Fruit fly (Drosophila melanogaster) whole organism, wandering third instar larva: ENCODE results near the gene Cp7Fc.

Experiments
- Abd-B ChIP-seq: fragments of >200 bp; optimal IDR thresholded peaks from 2 replicates; lab custom pipeline; 2017; ENCODE audit warnings: missing biosample characterization, missing genetic modification characterization
- CG32264 ChIP-seq: fragments of 200-800 bp; sonication (Bioruptor generic); optimal IDR thresholded peaks from 2 replicates; lab custom pipeline; 2016; ENCODE audit warnings: missing biosample characterization, missing genetic modification characterization
- CG9705 ChIP-seq: fragments of 200-800 bp; sonication (Bioruptor generic); optimal IDR thresholded peaks from 2 replicates; lab custom pipeline; 2018; ENCODE audit warnings: missing biosample characterization, mild to moderate bottlenecking, missing genetic modification characterization
- CrebA ChIP-seq: fragments of 200-800 bp; sonication (Bioruptor generic); optimal IDR thresholded peaks from 2 replicates; lab custom pipeline; 2016; ENCODE audit warnings: missing biosample characterization, mild to moderate bottlenecking, missing genetic modification characterization, borderline replicate concordance
- Dfd ChIP-seq: fragments of >200 bp; optimal IDR thresholded peaks from 2 replicates; lab custom pipeline; 2017; ENCODE audit warnings: missing biosample characterization, missing genetic modification characterization
- Dif ChIP-seq: fragments of 200-275, 200-300 bp; sonication (Bioruptor generic); optimal IDR thresholded peaks from 2 replicates; lab custom pipeline; 2018; ENCODE audit warnings: missing biosample characterization, missing genetic modification characterization; ENCODE audit not compliant: partially characterized antibody
- GATAd ChIP-seq: sonication (Bioruptor generic); optimal IDR thresholded peaks from 2 replicates; lab custom pipeline; 2016; ENCODE audit warnings: missing biosample characterization, missing genetic modification characterization
- HLH106 ChIP-seq: fragments of 200-800 bp; optimal IDR thresholded peaks from 3 replicates; lab custom pipeline; 2019; ENCODE audit warnings: missing biosample characterization, mild to moderate bottlenecking, missing genetic modification characterization, moderate library complexity
- Hnf4 ChIP-seq: fragments of 200-800 bp; sonication (Bioruptor generic); optimal IDR thresholded peaks from 2 replicates; lab custom pipeline; 2016; ENCODE audit warnings: missing biosample characterization, mild to moderate bottlenecking, missing genetic modification characterization
- Hr78 ChIP-seq: fragments of >200 bp; optimal IDR thresholded peaks from 2 replicates; lab custom pipeline; 2017; ENCODE audit warnings: missing biosample characterization, missing genetic modification characterization
- Hr83 ChIP-seq: fragments of 200-300 bp; sonication (Bioruptor generic); optimal IDR thresholded peaks from 2 replicates; lab custom pipeline; 2016; ENCODE audit warnings: missing biosample characterization, mild to moderate bottlenecking, missing genetic modification characterization, moderate library complexity; ENCODE audit not compliant: poor library complexity, severe bottlenecking
- Jra ChIP-seq: sonication (Bioruptor generic); optimal IDR thresholded peaks from 2 replicates; lab custom pipeline; 2016; ENCODE audit warnings: missing biosample characterization, missing genetic modification characterization
- Mio ChIP-seq: sonication (Bioruptor generic); optimal IDR thresholded peaks from 2 replicates; lab custom pipeline; 2016; ENCODE audit warnings: missing biosample characterization, missing genetic modification characterization
- Myc ChIP-seq: fragments of >200 bp; optimal IDR thresholded peaks from 2 replicates; lab custom pipeline; 2017
- N ChIP-seq: fragments of >200 bp; optimal IDR thresholded peaks from 2 replicates; lab custom pipeline; 2018; ENCODE audit warnings: missing biosample characterization, missing external identifiers, missing genetic modification characterization
- OdsH ChIP-seq: fragments of 200-800 bp; sonication (Bioruptor generic); optimal IDR thresholded peaks from 2 replicates; lab custom pipeline; 2016; ENCODE audit warnings: missing biosample characterization, mild to moderate bottlenecking, missing genetic modification characterization
- Rel ChIP-seq, 2 experiments: fragments of 200-800 bp; sonication (Bioruptor generic) in 1 of 2; optimal IDR thresholded peaks; 2 replicates in 1 of 2; 3 replicates in 1 of 2; lab custom pipeline; 2016 to 2019; ENCODE audit warnings: mild to moderate bottlenecking in 2 of 2, missing biosample characterization in 2 of 2, missing genetic modification characterization in 2 of 2, moderate library complexity in 1 of 2
- Sp1 ChIP-seq: fragments of 200-800 bp; sonication (Bioruptor generic); optimal IDR thresholded peaks from 3 replicates; lab custom pipeline; 2019; ENCODE audit warnings: missing biosample characterization, mild to moderate bottlenecking, missing genetic modification characterization, moderate library complexity
- Vsx2 ChIP-seq: fragments of 200-300, 225-300 bp; sonication (Bioruptor generic); optimal IDR thresholded peaks from 2 replicates; lab custom pipeline; 2018; ENCODE audit warnings: missing biosample characterization, missing genetic modification characterization; ENCODE audit not compliant: partially characterized antibody
- br ChIP-seq: fragments of 200-800 bp; sonication (Bioruptor generic); optimal IDR thresholded peaks from 2 replicates; lab custom pipeline; 2016; ENCODE audit warnings: missing biosample characterization, missing genetic modification characterization
- brk ChIP-seq: fragments of 200-800 bp; sonication (Bioruptor generic); optimal IDR thresholded peaks from 2 replicates; lab custom pipeline; 2016; ENCODE audit warnings: missing biosample characterization, mild to moderate bottlenecking, missing genetic modification characterization
- dl ChIP-seq, 2 experiments: fragments of 175-275, 200-275 bp in 1 of 2; fragments of 200-275 bp in 1 of 2; sonication (Bioruptor generic); optimal IDR thresholded peaks; lab custom pipeline; 2018; ENCODE audit warnings: mild to moderate bottlenecking in 2 of 2, missing biosample characterization in 2 of 2, missing genetic modification characterization in 2 of 2, moderate library complexity in 2 of 2; ENCODE audit not compliant: partially characterized antibody in 2 of 2, insufficient read depth in 1 of 2
- dmrt93B ChIP-seq: fragments of 200-800 bp; sonication (Bioruptor generic); optimal IDR thresholded peaks from 2 replicates; lab custom pipeline; 2018; ENCODE audit warnings: missing biosample characterization, mild to moderate bottlenecking, missing genetic modification characterization
- dsf ChIP-seq: sonication (Bioruptor generic); optimal IDR thresholded peaks from 2 replicates; lab custom pipeline; 2016; ENCODE audit warnings: missing biosample characterization, missing genetic modification characterization, borderline replicate concordance
- ey ChIP-seq: fragments of 200-800 bp; sonication (Bioruptor generic); optimal IDR thresholded peaks from 2 replicates; lab custom pipeline; 2016; ENCODE audit warnings: missing biosample characterization, missing genetic modification characterization
- foxo ChIP-seq, 2 experiments: fragments of 200-800 bp; sonication (Bioruptor generic); optimal IDR thresholded peaks; 2 replicates in 1 of 2; 3 replicates in 1 of 2; lab custom pipeline; 2016 to 2017; ENCODE audit warnings: missing biosample characterization in 2 of 2, missing genetic modification characterization in 2 of 2
- fru ChIP-seq: fragments of 200-800 bp; sonication (Bioruptor generic); optimal IDR thresholded peaks from 3 replicates; lab custom pipeline; 2016; ENCODE audit warnings: missing biosample characterization, mild to moderate bottlenecking, missing genetic modification characterization
- h ChIP-seq: fragments of 200-800 bp; sonication (Bioruptor generic); optimal IDR thresholded peaks from 3 replicates; lab custom pipeline; 2016; ENCODE audit warnings: missing biosample characterization, mild to moderate bottlenecking, missing genetic modification characterization
- jim ChIP-seq: fragments of 175-275, 200-325 bp; sonication (Bioruptor generic); optimal IDR thresholded peaks from 2 replicates; lab custom pipeline; 2016; ENCODE audit warnings: missing biosample characterization, mild to moderate bottlenecking, missing genetic modification characterization
- lola ChIP-seq: fragments of >200 bp; optimal IDR thresholded peaks from 2 replicates; lab custom pipeline; 2017; ENCODE audit warnings: missing biosample characterization, missing genetic modification characterization
- pan ChIP-seq: fragments of >200 bp; optimal IDR thresholded peaks from 2 replicates; lab custom pipeline; 2017
- psq ChIP-seq: fragments of 200-800 bp; sonication (Bioruptor generic); optimal IDR thresholded peaks from 3 replicates; lab custom pipeline; 2017; ENCODE audit warnings: missing biosample characterization, mild to moderate bottlenecking, missing genetic modification characterization, moderate library complexity
- rgr ChIP-seq: fragments of 200-800 bp; sonication (Bioruptor generic); optimal IDR thresholded peaks from 3 replicates; lab custom pipeline; 2016; ENCODE audit warnings: missing biosample characterization, mild to moderate bottlenecking, missing genetic modification characterization
- sage ChIP-seq: fragments of 200-800 bp; sonication (Bioruptor generic); optimal IDR thresholded peaks from 2 replicates; lab custom pipeline; 2016; ENCODE audit warnings: missing biosample characterization, mild to moderate bottlenecking, missing genetic modification characterization
- sv ChIP-seq: fragments of 200-800 bp; sonication (Bioruptor generic); optimal IDR thresholded peaks from 3 replicates; lab custom pipeline; 2016; ENCODE audit warnings: missing biosample characterization, missing genetic modification characterization
- tai ChIP-seq: sonication (Bioruptor generic); optimal IDR thresholded peaks from 2 replicates; lab custom pipeline; 2016; ENCODE audit warnings: missing biosample characterization, missing genetic modification characterization
- usp ChIP-seq: fragments of >200 bp; optimal IDR thresholded peaks from 2 replicates; lab custom pipeline; 2017; ENCODE audit warnings: missing biosample characterization, missing genetic modification characterization
- woc ChIP-seq: sonication (Bioruptor generic); optimal IDR thresholded peaks from 2 replicates; lab custom pipeline; 2016; ENCODE audit warnings: missing biosample characterization, mild to moderate bottlenecking, missing genetic modification characterization

Cp7Fc gene

DNA sequence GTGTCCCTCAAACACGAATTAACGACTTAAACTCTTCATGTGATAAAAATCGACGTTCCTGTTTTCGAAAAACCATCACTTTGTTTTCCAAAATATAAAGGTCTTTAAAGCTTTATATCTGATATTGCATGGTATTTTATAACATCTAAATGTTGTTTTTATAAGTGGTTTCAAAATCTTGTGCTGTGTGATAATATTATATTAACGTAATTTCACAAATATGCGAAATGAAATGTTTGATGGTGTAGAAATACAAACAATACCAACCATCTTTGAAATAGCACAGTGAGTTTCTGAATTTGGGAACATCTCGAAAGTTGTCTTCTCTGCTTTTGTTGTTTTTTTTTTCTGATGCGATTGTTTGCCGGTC is 14.0 kb downstream of the Cp7Fc start:
- TF ChIP-seq ey (GFP tag; lab: Kevin White, UChicago): peak; percentile 25
- no peak for TF ChIP-seq Jra (GFP tag; lab: Kevin White, UChicago)
- TF ChIP-seq GATAd (GFP tag; lab: Kevin White, UChicago): no peak
- peak; percentile 39 for TF ChIP-seq Sp1 (GFP tag; lab: Kevin White, UChicago)
- peak; percentile 65 for TF ChIP-seq HLH106 (tag; lab: Kevin White, UChicago)
- peak; percentile 16 for TF ChIP-seq rgr (GFP tag; lab: Kevin White, UChicago)
- TF ChIP-seq dsf (GFP tag; lab: Kevin White, UChicago): no peak
- no peak for TF ChIP-seq tai (GFP tag; lab: Kevin White, UChicago)
- peak; percentile 40 for TF ChIP-seq woc (GFP tag; lab: Kevin White, UChicago)
- peak in 1 of 2 experiments; percentile 16 for TF ChIP-seq foxo (GFP tag; optimal IDR thresholded peaks at IDR 0.05; lab: Kevin White, UChicago)
- peak; percentile 17 for TF ChIP-seq h
- TF ChIP-seq CG32264: no peak
- no peak for TF ChIP-seq Vsx2
- peak; percentile 39 for TF ChIP-seq fru (GFP tag; lab: Kevin White, UChicago)
- TF ChIP-seq usp (GFP tag; lab: Kevin White, UChicago): no peak
- TF ChIP-seq dmrt93B (GFP tag; lab: Kevin White, UChicago): peak; percentile 29

DNA sequence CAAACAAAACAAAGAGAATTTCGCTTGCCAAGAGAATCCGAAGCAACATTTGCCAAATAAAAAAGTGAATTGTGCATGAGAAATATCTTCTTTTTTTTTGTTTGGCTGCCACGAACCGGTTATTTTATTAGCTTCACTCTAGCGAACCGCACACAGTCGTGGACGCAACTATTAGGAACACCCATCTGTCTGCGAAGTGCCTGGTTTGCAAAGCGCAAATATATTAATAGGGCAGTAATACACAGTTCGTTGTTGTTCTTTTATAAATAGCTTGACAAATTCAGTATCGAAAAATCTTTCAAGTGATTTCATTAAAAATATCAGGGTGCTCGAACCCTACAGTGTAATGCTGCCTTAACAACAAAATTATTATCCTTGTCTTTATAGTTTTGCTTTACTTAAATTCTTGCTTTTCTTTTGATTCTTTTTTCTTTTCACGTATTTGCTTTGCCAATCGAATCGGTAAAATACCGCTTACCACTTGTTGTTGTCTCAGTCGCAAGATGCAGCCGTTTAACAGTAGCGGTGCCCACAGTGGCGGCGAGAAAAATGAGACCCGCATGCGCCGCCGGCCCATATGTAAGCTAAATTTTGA is 14.6 kb downstream of the Cp7Fc start:
- TF ChIP-seq usp (GFP tag; lab: Kevin White, UChicago): no peak
- TF ChIP-seq pan: no peak
- no peak for TF ChIP-seq CG32264
- TF ChIP-seq sv (GFP tag; lab: Kevin White, UChicago): no peak
- no peak for TF ChIP-seq GATAd (GFP tag; lab: Kevin White, UChicago)
- no peak for TF ChIP-seq dmrt93B (GFP tag; lab: Kevin White, UChicago)
- no peak for TF ChIP-seq CG9705 (GFP tag; lab: Kevin White, UChicago)
- TF ChIP-seq Vsx2: peak; percentile 89
- TF ChIP-seq Jra (GFP tag; lab: Kevin White, UChicago): peak; percentile 4
- no peak for TF ChIP-seq jim (GFP tag; lab: Kevin White, UChicago)
- no peak for TF ChIP-seq Rel (GFP tag; optimal IDR thresholded peaks at IDR 0.05; lab: Kevin White, UChicago)
- no peak for TF ChIP-seq Rel (tag; optimal IDR thresholded peaks at IDR 0.05; lab: Kevin White, UChicago)
- TF ChIP-seq woc (GFP tag; lab: Kevin White, UChicago): peak; percentile 23
- peak; percentile 47 for TF ChIP-seq psq (GFP tag; lab: Kevin White, UChicago)
- no peak for TF ChIP-seq Hr78 (GFP tag; lab: Kevin White, UChicago)
- TF ChIP-seq Abd-B (GFP tag; lab: Kevin White, UChicago): no peak
- peak; percentile 8 for TF ChIP-seq OdsH (GFP tag; lab: Kevin White, UChicago)
- TF ChIP-seq CrebA (GFP tag; lab: Kevin White, UChicago): no peak
- TF ChIP-seq tai (GFP tag; lab: Kevin White, UChicago): no peak
- TF ChIP-seq dl (GFP tag; optimal IDR thresholded peaks at IDR 0.05; lab: Kevin White, UChicago; ENCODE audit: insufficient read depth in 1 of 2, partially characterized antibody in 2 of 2): no peak
- TF ChIP-seq sage (GFP tag; lab: Kevin White, UChicago): no peak
- peak; percentile 29 for TF ChIP-seq Sp1 (GFP tag; lab: Kevin White, UChicago)
- peak; percentile 19 for TF ChIP-seq h
- peak; percentile 2 for TF ChIP-seq br (GFP tag; lab: Kevin White, UChicago)
- no peak for TF ChIP-seq dsf (GFP tag; lab: Kevin White, UChicago)
- TF ChIP-seq Hnf4 (GFP tag; lab: Kevin White, UChicago): peak; percentile 9
- TF ChIP-seq rgr (GFP tag; lab: Kevin White, UChicago): no peak
- no peak for TF ChIP-seq brk (GFP tag; lab: Kevin White, UChicago)
- TF ChIP-seq Dif (GFP tag; lab: Kevin White, UChicago): no peak
- TF ChIP-seq Hr83: peak; percentile 57
- TF ChIP-seq fru (GFP tag; lab: Kevin White, UChicago): peak; percentile 27
- peak in 1 of 2 experiments; percentile 61 for TF ChIP-seq foxo (GFP tag; optimal IDR thresholded peaks at IDR 0.05; lab: Kevin White, UChicago)
- no peak for TF ChIP-seq N (GFP tag; lab: Kevin White, UChicago)
- TF ChIP-seq Mio (GFP tag; lab: Kevin White, UChicago): no peak
- no peak for TF ChIP-seq Myc (lab: Kevin White, UChicago)
- peak; percentile 24 for TF ChIP-seq ey (GFP tag; lab: Kevin White, UChicago)
- TF ChIP-seq Dfd (GFP tag; lab: Kevin White, UChicago): no peak
- no peak for TF ChIP-seq lola (GFP tag; lab: Kevin White, UChicago)
- peak; percentile 53 for TF ChIP-seq HLH106 (tag; lab: Kevin White, UChicago)
- TF ChIP-seq, all 38 proteins: peak for 14
